Worm (Caenorhabditis elegans): ENCODE results near the gene col-184.

ce11 chrX:13499098-13499497, 29.8 kb downstream of the col-184 start:
- TF ChIP-seq unc-62 (GFP tag; optimal IDR thresholded peaks at IDR 0.05): no peak
- no peak for TF ChIP-seq mab-5 (tag; optimal IDR thresholded peaks at IDR 0.05)
- no peak for TF ChIP-seq lin-13 (tag; optimal IDR thresholded peaks at IDR 0.05)
- TF ChIP-seq sem-2 (GFP tag; optimal IDR thresholded peaks at IDR 0.05): no peak
- no peak for TF ChIP-seq unc-39 (tag; optimal IDR thresholded peaks at IDR 0.05)
- no peak for TF ChIP-seq nhr-12 (tag; optimal IDR thresholded peaks at IDR 0.05)
